Worm (Caenorhabditis elegans) whole organism, L2 larva: ENCODE results near the gene E02C12.10.
"Not testable (repeated sequence)": the region's sequence is repeated elsewhere in the genome, so short reads cannot be mapped to it uniquely, and the experiment has no call there.

Source experiments
- C34F6.9 ChIP-seq: fragments of 150-350 bp; optimal IDR thresholded peaks from 2 replicates; lab custom pipeline; 2014; ENCODE audit warnings: missing biosample characterization, missing genetic modification characterization
- F13H6.1 ChIP-seq: sonication (generic microtip); optimal IDR thresholded peaks from 2 replicates; lab custom pipeline; 2016; ENCODE audit warnings: missing genetic modification characterization, missing compliant biosample characterization
- R02D3.7 ChIP-seq: fragments of 150-350 bp; optimal IDR thresholded peaks from 2 replicates; lab custom pipeline; 2014; ENCODE audit warnings: missing biosample characterization, missing genetic modification characterization
- Y55F3AM.14 ChIP-seq: fragments of 200-800 bp; sonication (Bioruptor generic); optimal IDR thresholded peaks from 2 replicates; lab custom pipeline; 2018; ENCODE audit warnings: mild to moderate bottlenecking, missing genetic modification characterization, missing compliant biosample characterization
- alr-1 ChIP-seq: fragments of 150-350 bp; optimal IDR thresholded peaks from 2 replicates; lab custom pipeline; 2014; ENCODE audit warnings: missing biosample characterization, missing genetic modification characterization
- aly-2 ChIP-seq: fragments of 150-350 bp; optimal IDR thresholded peaks from 2 replicates; lab custom pipeline; 2014; ENCODE audit warnings: missing biosample characterization, missing genetic modification characterization
- blmp-1 ChIP-seq: sonication (generic microtip); optimal IDR thresholded peaks from 2 replicates; lab custom pipeline; 2017; ENCODE audit warnings: missing genetic modification characterization, mild to moderate bottlenecking, missing compliant biosample characterization, antibody characterized with exemption, moderate library complexity; ENCODE audit not compliant: insufficient read depth
- ceh-16 ChIP-seq: fragments of 150-350 bp; optimal IDR thresholded peaks from 2 replicates; lab custom pipeline; 2014; ENCODE audit warnings: missing biosample characterization, missing genetic modification characterization
- ceh-82 ChIP-seq: fragments of 150-350 bp; optimal IDR thresholded peaks from 2 replicates; lab custom pipeline; 2014; ENCODE audit warnings: missing biosample characterization, missing genetic modification characterization
- crh-2 ChIP-seq: sonication (generic microtip); optimal IDR thresholded peaks from 2 replicates; lab custom pipeline; 2017; ENCODE audit warnings: missing biosample characterization, missing genetic modification characterization
- dmd-4 ChIP-seq: sonication (generic microtip); optimal IDR thresholded peaks from 2 replicates; lab custom pipeline; 2017; ENCODE audit warnings: missing biosample characterization, missing genetic modification characterization
- egl-27 ChIP-seq: sonication (generic microtip); optimal IDR thresholded peaks from 3 replicates; lab custom pipeline; 2017; ENCODE audit warnings: missing biosample characterization, missing genetic modification reagents, missing genetic modification characterization
- elt-1 ChIP-seq: fragments of 150-350 bp; optimal IDR thresholded peaks from 2 replicates; lab custom pipeline; 2014; ENCODE audit warnings: missing biosample characterization, missing genetic modification characterization
- elt-3 ChIP-seq: sonication (generic microtip); optimal IDR thresholded peaks from 2 replicates; lab custom pipeline; 2017; ENCODE audit warnings: missing biosample characterization, missing genetic modification characterization
- fos-1 ChIP-seq: fragments of 150-350 bp; optimal IDR thresholded peaks from 2 replicates; lab custom pipeline; 2014; ENCODE audit warnings: missing biosample characterization, missing genetic modification characterization
- lin-11 ChIP-seq: fragments of 150-350 bp; sonication (generic microtip); optimal IDR thresholded peaks from 2 replicates; lab custom pipeline; 2014; ENCODE audit warnings: missing biosample characterization, missing genetic modification characterization, inconsistent platforms, mixed read lengths
- lin-13 ChIP-seq: fragments of 150-350 bp; optimal IDR thresholded peaks from 2 replicates; lab custom pipeline; 2014; ENCODE audit warnings: missing biosample characterization, missing genetic modification reagents, missing genetic modification characterization
- mdl-1 ChIP-seq, 2 experiments: fragments of 150-350 bp in 1 of 2; sonication (generic microtip) in 1 of 2; optimal IDR thresholded peaks; 2 replicates each; lab custom pipeline; 2017; ENCODE audit warnings: missing biosample characterization in 2 of 2, missing genetic modification characterization in 2 of 2
- nhr-10 ChIP-seq: sonication (generic microtip); optimal IDR thresholded peaks from 2 replicates; lab custom pipeline; 2017; ENCODE audit warnings: missing biosample characterization, missing genetic modification characterization
- nhr-11 ChIP-seq: fragments of 150-350 bp; optimal IDR thresholded peaks from 2 replicates; lab custom pipeline; 2014; ENCODE audit warnings: missing biosample characterization, missing genetic modification characterization
- nhr-12 ChIP-seq: fragments of 150-350 bp; optimal IDR thresholded peaks from 2 replicates; lab custom pipeline; 2014; ENCODE audit warnings: missing biosample characterization, missing genetic modification characterization
- nhr-23 ChIP-seq: fragments of 150-350 bp; optimal IDR thresholded peaks from 2 replicates; lab custom pipeline; 2014; ENCODE audit warnings: missing biosample characterization, missing genetic modification reagents, missing genetic modification characterization
- nhr-237 ChIP-seq: fragments of 150-350 bp; optimal IDR thresholded peaks from 2 replicates; lab custom pipeline; 2014; ENCODE audit warnings: missing biosample characterization, missing genetic modification characterization
- nhr-25 ChIP-seq: fragments of 150-350 bp; sonication (generic microtip); optimal IDR thresholded peaks from 3 replicates; lab custom pipeline; 2014; ENCODE audit warnings: missing biosample characterization, missing genetic modification characterization
- nhr-6 ChIP-seq: fragments of 150-350 bp; optimal IDR thresholded peaks from 2 replicates; lab custom pipeline; 2014; ENCODE audit warnings: missing biosample characterization, missing genetic modification characterization
- peb-1 ChIP-seq: fragments of 150-350 bp; optimal IDR thresholded peaks from 2 replicates; lab custom pipeline; 2014; ENCODE audit warnings: missing biosample characterization, missing genetic modification characterization
- skn-1 ChIP-seq: sonication (generic microtip); optimal IDR thresholded peaks from 2 replicates; lab custom pipeline; 2017; ENCODE audit warnings: missing biosample characterization, missing genetic modification characterization
- sma-3 ChIP-seq: sonication (generic microtip); optimal IDR thresholded peaks from 2 replicates; lab custom pipeline; 2016; ENCODE audit warnings: missing genetic modification reagents, missing genetic modification characterization, missing compliant biosample characterization
- sma-9 ChIP-seq, 2 experiments: fragments of 150-350 bp in 1 of 2; sonication (generic microtip) in 1 of 2; optimal IDR thresholded peaks; 2 replicates each; lab custom pipeline; 2014 to 2016; ENCODE audit warnings: missing genetic modification characterization in 2 of 2, mild to moderate bottlenecking in 1 of 2, missing biosample characterization in 1 of 2, missing compliant biosample characterization in 1 of 2, missing genetic modification reagents in 1 of 2, moderate library complexity in 1 of 2
- unc-39 ChIP-seq: fragments of 150-350 bp; optimal IDR thresholded peaks from 2 replicates; lab custom pipeline; 2014; ENCODE audit warnings: missing biosample characterization, missing genetic modification characterization
- unc-55 ChIP-seq: fragments of 150-350 bp; sonication (generic microtip); optimal IDR thresholded peaks from 3 replicates; lab custom pipeline; 2014; ENCODE audit warnings: missing biosample characterization, missing genetic modification reagents, missing genetic modification characterization
- ztf-1 ChIP-seq: fragments of 200-800 bp; sonication (Bioruptor generic); conservative IDR thresholded peaks from 2 replicates; pipeline ENCODE4 v1.3.6; 2022; ENCODE audit warnings: missing genetic modification characterization, missing compliant biosample characterization
- ztf-4 ChIP-seq: fragments of 150-350 bp; optimal IDR thresholded peaks from 2 replicates; lab custom pipeline; 2014; ENCODE audit warnings: missing biosample characterization, missing genetic modification characterization

The E02C12.10 gene

ce11 chrV:9382538-9383328 is 4.5 kb upstream of the E02C12.10 start:
- TF ChIP-seq F13H6.1 (tag; lab: Kevin White, UChicago) (no peak), fos-1 (tag; lab: Kevin White, UChicago) (peak; percentile 76), crh-2 (tag; lab: Kevin White, UChicago) (peak; percentile 10)

- TF ChIP-seq nhr-237, result no peak
- no peak for TF ChIP-seq ztf-1 (GFP tag; lab: Robert Waterston, UW)
- TF ChIP-seq nhr-12, result no peak
- TF ChIP-seq sma-9 (GFP tag; optimal IDR thresholded peaks at IDR 0.05; lab: Kevin White, UChicago), result no peak
- TF ChIP-seq sma-9 (tag; optimal IDR thresholded peaks at IDR 0.05; lab: Kevin White, UChicago), result no peak
- no peak for TF ChIP-seq nhr-10 (tag; lab: Kevin White, UChicago)
- TF ChIP-seq peb-1 (tag; lab: Kevin White, UChicago), result no peak
- TF ChIP-seq aly-2 (tag; lab: Kevin White, UChicago), result no peak
- TF ChIP-seq sma-3 (GFP tag; lab: Kevin White, UChicago), result no peak
- TF ChIP-seq blmp-1, result no peak
- TF ChIP-seq unc-39 (tag; lab: Kevin White, UChicago), result no peak
- TF ChIP-seq Y55F3AM.14, result no peak
- no peak for TF ChIP-seq nhr-11 (tag; lab: Kevin White, UChicago)
- TF ChIP-seq lin-13 (GFP tag; lab: Kevin White, UChicago), result no peak
- no peak for TF ChIP-seq egl-27
- TF ChIP-seq nhr-6 (tag; lab: Kevin White, UChicago), result no peak
- no peak for TF ChIP-seq alr-1 (tag; lab: Kevin White, UChicago)
- no peak for TF ChIP-seq dmd-4 (tag; lab: Kevin White, UChicago)
Observed at ce11 chrV:9381846-9382363, 3.7 kb upstream of the E02C12.10 start, which contains the start of gene E02C12.12. Gene E02C12.12 (minus strand): TSS chrV:9382313.

- not testable (repeated sequence) for TF ChIP-seq skn-1 (tag; lab: Kevin White, UChicago); egl-27; R02D3.7
- TF ChIP-seq, all 48 proteins: peak for 0; not testable (repeated sequence) for 48
Observed at ce11 chrV:9379808-9380207, 1.6 kb upstream of the E02C12.10 start, which contains the start of gene E02C12.11. Gene E02C12.11 (minus strand): TSS chrV:9379908.

ce11 chrV:9376417-9376816 is 1.8 kb downstream of the E02C12.10 start, which contains the start of gene E02C12.19:
Gene E02C12.19 (minus strand): TSS chrV:9376517.
- TF ChIP-seq C34F6.9, result no peak
- TF ChIP-seq ceh-82 (tag; lab: Kevin White, UChicago), result no peak
- no peak for TF ChIP-seq unc-55
- no peak for TF ChIP-seq ceh-16 (tag; lab: Kevin White, UChicago)
- no peak for TF ChIP-seq unc-39 (tag; lab: Kevin White, UChicago)
- no peak for TF ChIP-seq fos-1 (tag; lab: Kevin White, UChicago)
- TF ChIP-seq peb-1 (tag; lab: Kevin White, UChicago), result no peak
- no peak for TF ChIP-seq nhr-23 (tag; lab: Kevin White, UChicago)
- no peak for TF ChIP-seq lin-13 (GFP tag; lab: Kevin White, UChicago)
- TF ChIP-seq elt-1 (tag; lab: Kevin White, UChicago), result no peak
- no peak for TF ChIP-seq F13H6.1 (tag; lab: Kevin White, UChicago)
- no peak for TF ChIP-seq lin-11 (tag; lab: Kevin White, UChicago)
- TF ChIP-seq elt-3, result no peak
- TF ChIP-seq dmd-4 (tag; lab: Kevin White, UChicago), result no peak
- no peak for TF ChIP-seq mdl-1 (tag; optimal IDR thresholded peaks at IDR 0.05; lab: Kevin White, UChicago)
- no peak for TF ChIP-seq nhr-25 (tag; lab: Kevin White, UChicago)
- no peak for TF ChIP-seq ztf-1 (GFP tag; lab: Robert Waterston, UW)
- TF ChIP-seq ztf-4 (tag; lab: Kevin White, UChicago), result no peak
